Worm (Caenorhabditis elegans): ENCODE data around the gene F11C1.9.

DNA sequence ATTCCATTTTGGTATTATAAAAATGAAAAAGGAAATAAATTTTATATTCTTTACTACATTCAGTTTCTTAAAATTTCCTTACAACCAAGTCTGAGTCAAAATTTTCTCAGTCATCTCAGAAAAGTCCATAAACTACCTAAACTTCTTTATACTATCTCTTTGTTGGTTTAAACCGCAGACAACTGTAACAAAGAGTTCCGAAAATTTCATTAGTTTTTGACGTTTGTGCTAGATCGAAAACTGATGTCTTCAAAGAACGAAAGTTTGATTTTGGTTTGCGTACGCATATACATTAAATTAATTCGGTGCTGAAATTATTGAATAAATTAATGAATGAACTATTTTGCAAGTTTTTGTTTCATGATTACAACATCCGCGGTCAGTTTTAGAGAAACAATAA is 18.5 kb downstream of the F11C1.9 start:
- TF ChIP-seq aly-2 (tag; optimal IDR thresholded peaks at IDR 0.05) (no peak), nhr-237 (tag; optimal IDR thresholded peaks at IDR 0.05) (no peak), ceh-44 (GFP tag; IDR thresholded peaks at IDR 0.05) (no peak), mep-1 (tag; optimal IDR thresholded peaks at IDR 0.05) (no peak), hif-1 (tag; optimal IDR thresholded peaks at IDR 0.05) (no peak), zip-11 (GFP tag; IDR thresholded peaks at IDR 0.05) (no peak), unc-130 (GFP tag; optimal IDR thresholded peaks at IDR 0.05) (no peak), dpl-1 (GFP tag; optimal IDR thresholded peaks at IDR 0.05) (no peak)

Measured in whole organism, L4 larva.